Worm (Caenorhabditis elegans) whole organism, young adult: ENCODE results near the gene syf-2.

ENCODE experiments used
- F22D6.2 ChIP-seq: sonication (generic microtip); optimal IDR thresholded peaks from 2 replicates; lab custom pipeline; 2016; ENCODE audit warnings: mild to moderate bottlenecking, missing genetic modification characterization, missing compliant biosample characterization
- F37B4.10 ChIP-seq: fragments of 200-800 bp; sonication (Bioruptor generic); IDR thresholded peaks from 2 replicates; pipeline ENCODE4 v1.3.6; 2022; ENCODE audit warnings: missing genetic modification characterization, missing compliant biosample characterization
- F39B2.1 ChIP-seq: fragments of 200-800 bp; sonication (Bioruptor generic); IDR thresholded peaks from 2 replicates; pipeline ENCODE4 v1.3.6; 2022; ENCODE audit warnings: missing genetic modification reagents, missing genetic modification characterization, missing compliant biosample characterization
- F52B5.7 ChIP-seq: sonication (generic microtip); optimal IDR thresholded peaks from 2 replicates; lab custom pipeline; 2016; ENCODE audit warnings: mild to moderate bottlenecking, missing genetic modification characterization, missing compliant biosample characterization
- F55B11.4 ChIP-seq: sonication (generic microtip); optimal IDR thresholded peaks from 2 replicates; lab custom pipeline; 2016; ENCODE audit warnings: missing compliant biosample characterization, missing genetic modification characterization, borderline replicate concordance; ENCODE audit not compliant: insufficient read depth
- F57A8.1 ChIP-seq: fragments of 200-800 bp; sonication (Bioruptor generic); optimal IDR thresholded peaks from 2 replicates; lab custom pipeline; 2018; ENCODE audit warnings: mild to moderate bottlenecking, missing genetic modification characterization, moderate library complexity, missing compliant biosample characterization
- K12H6.12 ChIP-seq: fragments of 200-800 bp; sonication (Bioruptor generic); optimal IDR thresholded peaks from 2 replicates; lab custom pipeline; 2018; ENCODE audit warnings: mild to moderate bottlenecking, missing genetic modification characterization, missing compliant biosample characterization
- Y67H2A.10 ChIP-seq: fragments of 200-800 bp; sonication (Bioruptor generic); conservative IDR thresholded peaks from 2 replicates; pipeline ENCODE4 v1.3.6; 2022; ENCODE audit warnings: missing genetic modification reagents, missing genetic modification characterization, missing compliant biosample characterization
- Y79H2A.3 ChIP-seq: fragments of 200-800 bp; sonication (Bioruptor generic); conservative IDR thresholded peaks from 2 replicates; pipeline ENCODE4 v1.3.6; 2022; ENCODE audit warnings: missing genetic modification reagents, missing genetic modification characterization, missing compliant biosample characterization
- ZK185.1 ChIP-seq: sonication (generic microtip); optimal IDR thresholded peaks from 2 replicates; lab custom pipeline; 2016; ENCODE audit warnings: mild to moderate bottlenecking, missing genetic modification characterization, missing compliant biosample characterization; ENCODE audit not compliant: poor library complexity, severe bottlenecking
- akir-1 ChIP-seq: fragments of 200-800 bp; sonication (Bioruptor generic); optimal IDR thresholded peaks from 2 replicates; lab custom pipeline; 2018; ENCODE audit warnings: mild to moderate bottlenecking, missing genetic modification characterization, moderate library complexity, missing compliant biosample characterization
- aptf-2 ChIP-seq: fragments of 200-800 bp; sonication (Bioruptor generic); conservative IDR thresholded peaks from 2 replicates; pipeline ENCODE4 v1.3.6; 2022; ENCODE audit warnings: missing genetic modification reagents, missing genetic modification characterization, missing compliant biosample characterization
- atf-7 ChIP-seq: sonication (generic microtip); optimal IDR thresholded peaks from 2 replicates; lab custom pipeline; 2017; ENCODE audit warnings: mild to moderate bottlenecking, missing genetic modification characterization, missing compliant biosample characterization
- athp-1 ChIP-seq: sonication (generic microtip); optimal IDR thresholded peaks from 2 replicates; lab custom pipeline; 2017; ENCODE audit warnings: mild to moderate bottlenecking, missing genetic modification characterization, missing compliant biosample characterization
- attf-3 ChIP-seq: fragments of 200-800 bp; sonication (Bioruptor generic); conservative IDR thresholded peaks from 2 replicates; pipeline ENCODE4 v1.3.6; 2022; ENCODE audit warnings: missing genetic modification reagents, missing genetic modification characterization, missing compliant biosample characterization
- attf-5 ChIP-seq: fragments of 200-800 bp; sonication (Bioruptor generic); optimal IDR thresholded peaks from 2 replicates; lab custom pipeline; 2018; ENCODE audit warnings: mild to moderate bottlenecking, missing genetic modification characterization, missing compliant biosample characterization
- bed-2 ChIP-seq: fragments of 200-800 bp; sonication (Bioruptor generic); IDR thresholded peaks from 2 replicates; pipeline ENCODE4 v1.3.6; 2022; ENCODE audit warnings: missing genetic modification reagents, missing genetic modification characterization, missing compliant biosample characterization
- ceh-27 ChIP-seq: fragments of 200-800 bp; sonication (Bioruptor generic); optimal IDR thresholded peaks from 2 replicates; lab custom pipeline; 2018; ENCODE audit warnings: mild to moderate bottlenecking, missing genetic modification characterization, moderate library complexity, missing compliant biosample characterization
- ceh-40 ChIP-seq: fragments of 200-800 bp; sonication (Bioruptor generic); IDR thresholded peaks from 2 replicates; pipeline ENCODE4 v1.3.6; 2022; ENCODE audit warnings: missing genetic modification characterization, missing compliant biosample characterization
- ceh-79 ChIP-seq: sonication (generic microtip); optimal IDR thresholded peaks from 2 replicates; lab custom pipeline; 2017; ENCODE audit warnings: mild to moderate bottlenecking, missing genetic modification characterization, missing compliant biosample characterization
- egl-18 ChIP-seq: fragments of 200-800 bp; sonication (Bioruptor generic); IDR thresholded peaks from 2 replicates; pipeline ENCODE4 v1.3.6; 2022; ENCODE audit warnings: missing genetic modification reagents, missing genetic modification characterization, missing compliant biosample characterization
- egrh-3 ChIP-seq: fragments of 200-800 bp; sonication (Bioruptor generic); IDR thresholded peaks from 2 replicates; pipeline ENCODE4 v1.3.6; 2022; ENCODE audit warnings: missing genetic modification reagents, missing genetic modification characterization, missing compliant biosample characterization
- him-1 ChIP-seq: sonication (generic microtip); optimal IDR thresholded peaks from 2 replicates; lab custom pipeline; 2016; ENCODE audit warnings: missing genotype, missing genetic modification reagents, missing genetic modification characterization, missing compliant biosample characterization
- hmg-1.2 ChIP-seq: fragments of 200-800 bp; sonication (Bioruptor generic); IDR thresholded peaks from 2 replicates; pipeline ENCODE4 v1.3.6; 2022; ENCODE audit warnings: missing genetic modification reagents, missing genetic modification characterization, missing compliant biosample characterization
- hsf-1 ChIP-seq: fragments of 200-800 bp; sonication (Bioruptor generic); IDR thresholded peaks from 2 replicates; pipeline ENCODE4 v1.3.6; 2022; ENCODE audit warnings: missing genetic modification reagents, missing genetic modification characterization, missing compliant biosample characterization
- let-607 ChIP-seq, 2 experiments: fragments of 200-800 bp in 1 of 2; sonication (Bioruptor generic) in 1 of 2; sonication (generic microtip) in 1 of 2; optimal IDR thresholded peaks; 2 replicates each; lab custom pipeline; 2016 to 2018; ENCODE audit warnings: mild to moderate bottlenecking in 2 of 2, missing compliant biosample characterization in 2 of 2, missing genetic modification characterization in 2 of 2, moderate library complexity in 2 of 2, missing genotype in 1 of 2
- lin-26 ChIP-seq: fragments of 200-800 bp; sonication (Bioruptor generic); IDR thresholded peaks from 2 replicates; pipeline ENCODE4 v1.3.6; 2022; ENCODE audit warnings: missing genetic modification reagents, missing genetic modification characterization, missing compliant biosample characterization
- lin-35 ChIP-seq, 3 experiments: fragments of 150-350 bp in 2 of 3; sonication (generic microtip) in 1 of 3; optimal IDR thresholded peaks; 2 replicates each; lab custom pipeline; 2014 to 2018; ENCODE audit warnings: missing biosample characterization in 3 of 3, missing genetic modification characterization in 3 of 3, missing genetic modification reagents in 3 of 3
- lin-40 ChIP-seq: sonication (generic microtip); optimal IDR thresholded peaks from 2 replicates; lab custom pipeline; 2016; ENCODE audit warnings: missing genetic modification characterization, mild to moderate bottlenecking, missing compliant biosample characterization, missing genotype, missing genetic modification reagents
- lin-54 ChIP-seq: fragments of 200-800 bp; sonication (Bioruptor generic); optimal IDR thresholded peaks from 2 replicates; lab custom pipeline; 2018; ENCODE audit warnings: mild to moderate bottlenecking, missing genetic modification characterization, missing compliant biosample characterization
- lir-1 ChIP-seq: fragments of 200-800 bp; sonication (Bioruptor generic); conservative IDR thresholded peaks from 2 replicates; pipeline ENCODE4 v1.3.6; 2022; ENCODE audit warnings: missing genetic modification reagents, missing genetic modification characterization, missing compliant biosample characterization
- lsy-27 ChIP-seq: sonication (generic microtip); optimal IDR thresholded peaks from 2 replicates; lab custom pipeline; 2017; ENCODE audit warnings: missing genetic modification characterization, mild to moderate bottlenecking, missing compliant biosample characterization, antibody characterized with exemption, missing genotype, borderline replicate concordance; ENCODE audit not compliant: insufficient read depth
- madf-10 ChIP-seq: sonication (generic microtip); optimal IDR thresholded peaks from 2 replicates; lab custom pipeline; 2016; ENCODE audit warnings: mild to moderate bottlenecking, missing genetic modification characterization, missing compliant biosample characterization
- madf-6 ChIP-seq: fragments of 200-800 bp; sonication (Bioruptor generic); IDR thresholded peaks from 2 replicates; pipeline ENCODE4 v1.3.6; 2022; ENCODE audit warnings: missing genetic modification reagents, missing genetic modification characterization, missing compliant biosample characterization
- nfyb-1 ChIP-seq: fragments of 200-800 bp; sonication (Bioruptor generic); IDR thresholded peaks from 2 replicates; pipeline ENCODE4 v1.3.6; 2022; ENCODE audit warnings: missing genetic modification reagents, missing genetic modification characterization, missing compliant biosample characterization
- nhr-27 ChIP-seq: fragments of 200-800 bp; sonication (Bioruptor generic); optimal IDR thresholded peaks from 2 replicates; lab custom pipeline; 2018; ENCODE audit warnings: mild to moderate bottlenecking, missing genetic modification characterization, moderate library complexity, missing compliant biosample characterization
- rpc-1 ChIP-seq, 2 experiments: fragments of 150-350 bp in 1 of 2; sonication (generic microtip) in 1 of 2; optimal IDR thresholded peaks; 2 replicates each; lab custom pipeline; 2014 to 2018; ENCODE audit warnings: missing biosample characterization in 1 of 2, missing genetic modification characterization in 1 of 2, missing genetic modification reagents in 1 of 2, missing genotype in 1 of 2
- sea-2 ChIP-seq: fragments of 200-800 bp; sonication (Bioruptor generic); IDR thresholded peaks from 2 replicates; pipeline ENCODE4 v1.3.6; 2022; ENCODE audit warnings: missing genetic modification characterization, missing compliant biosample characterization
- snpc-1.3 ChIP-seq: sonication (generic microtip); optimal IDR thresholded peaks from 2 replicates; lab custom pipeline; 2017; ENCODE audit warnings: missing genetic modification characterization, mild to moderate bottlenecking, missing compliant biosample characterization, antibody characterized with exemption, moderate library complexity, missing genotype, missing genetic modification reagents; ENCODE audit not compliant: insufficient read depth
- tbp1 ChIP-seq: fragments of 200-800 bp; sonication (Bioruptor generic); optimal IDR thresholded peaks from 2 replicates; lab custom pipeline; 2018; ENCODE audit warnings: mild to moderate bottlenecking, missing genetic modification characterization, missing compliant biosample characterization
- tbx-9 ChIP-seq: sonication (generic microtip); optimal IDR thresholded peaks from 2 replicates; lab custom pipeline; 2016; ENCODE audit warnings: borderline replicate concordance, missing genetic modification characterization, inconsistent platforms, missing compliant biosample characterization
- tlf-1 ChIP-seq: fragments of 200-800 bp; sonication (Bioruptor generic); optimal IDR thresholded peaks from 2 replicates; lab custom pipeline; 2018; ENCODE audit warnings: mild to moderate bottlenecking, missing genetic modification characterization, missing compliant biosample characterization
- unc-62 ChIP-seq: fragments of 150-350 bp; optimal IDR thresholded peaks from 2 replicates; lab custom pipeline; 2014; ENCODE audit warnings: missing biosample characterization, missing genetic modification reagents, missing genetic modification characterization
- xnd-1 ChIP-seq: sonication (generic microtip); optimal IDR thresholded peaks from 2 replicates; lab custom pipeline; 2016; ENCODE audit warnings: missing genotype, missing genetic modification reagents, missing genetic modification characterization, missing compliant biosample characterization

syf-2 gene

DNA sequence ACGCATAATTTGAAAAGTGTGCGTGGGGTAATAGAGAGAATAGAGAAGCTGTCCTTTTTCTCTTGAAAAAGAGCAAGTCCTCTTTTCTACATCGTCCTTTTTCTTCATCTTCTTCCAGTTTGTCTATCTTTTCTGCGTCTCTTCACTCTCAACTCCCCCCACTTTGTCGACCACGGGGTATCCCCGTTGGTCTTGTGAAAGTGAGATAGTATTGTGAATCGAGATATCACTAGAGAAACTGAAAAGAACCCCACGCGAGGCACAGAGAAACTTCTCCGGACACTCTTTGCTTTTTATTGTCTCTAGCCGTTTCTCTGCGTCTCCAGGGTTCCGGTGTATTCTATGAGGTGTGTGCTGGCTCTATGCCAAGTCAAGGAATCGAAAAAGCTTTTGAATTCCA, 6.3 kb downstream of the syf-2 start (continued):
- TF ChIP-seq rpc-1 (optimal IDR thresholded peaks at IDR 0.05; lab: Kevin White, UChicago) (no peak), rpc-1 (tag; optimal IDR thresholded peaks at IDR 0.05; lab: Kevin White, UChicago) (no peak), F55B11.4 (tag; lab: Kevin White, UChicago) (no peak), him-1 (tag; lab: Kevin White, UChicago) (no peak), lin-40 (tag; lab: Kevin White, UChicago) (peak; percentile 89), tlf-1 (GFP tag; lab: Kevin White, UChicago) (peak; percentile 60), attf-3 (GFP tag; lab: Robert Waterston, UW) (peak; percentile 49), atf-7 (tag; lab: Kevin White, UChicago) (peak; percentile 94), hsf-1 (GFP tag; lab: Robert Waterston, UW) (peak; percentile 85), lsy-27 (tag; lab: Kevin White, UChicago) (no peak), nfyb-1 (peak; percentile 90), tbx-9 (tag; lab: Kevin White, UChicago) (no peak), xnd-1 (tag; lab: Kevin White, UChicago) (no peak)

DNA sequence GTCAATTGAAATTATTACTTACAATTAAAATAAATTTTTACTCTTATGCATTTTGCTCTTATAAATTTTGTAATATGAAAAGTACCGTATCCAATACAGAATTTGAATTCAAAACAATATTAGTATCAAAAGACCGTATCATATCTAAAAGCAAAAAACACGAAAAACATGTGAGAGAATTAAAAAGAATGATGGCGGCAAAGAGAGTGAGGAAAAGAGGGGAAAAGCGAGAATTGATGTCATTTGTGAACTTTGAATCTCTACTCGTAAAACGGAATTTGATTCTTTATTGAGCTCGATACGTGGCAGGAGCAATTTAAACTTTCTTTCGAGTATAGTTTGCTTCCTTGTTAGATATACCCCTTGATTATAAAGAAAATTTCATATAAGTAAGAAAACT, 7.4 kb downstream of the syf-2 start:
- peak; percentile 4; the same call in 1 of the 2 replicates for TF ChIP-seq hmg-1.2
- no peak for TF ChIP-seq F55B11.4 (tag; lab: Kevin White, UChicago)
- TF ChIP-seq lin-26 (GFP tag; lab: Robert Waterston, UW): 0 out of 2 replicates have a peak, but pooled peaks have one; percentile 23
- TF ChIP-seq, all 124 proteins: peak for 2

DNA sequence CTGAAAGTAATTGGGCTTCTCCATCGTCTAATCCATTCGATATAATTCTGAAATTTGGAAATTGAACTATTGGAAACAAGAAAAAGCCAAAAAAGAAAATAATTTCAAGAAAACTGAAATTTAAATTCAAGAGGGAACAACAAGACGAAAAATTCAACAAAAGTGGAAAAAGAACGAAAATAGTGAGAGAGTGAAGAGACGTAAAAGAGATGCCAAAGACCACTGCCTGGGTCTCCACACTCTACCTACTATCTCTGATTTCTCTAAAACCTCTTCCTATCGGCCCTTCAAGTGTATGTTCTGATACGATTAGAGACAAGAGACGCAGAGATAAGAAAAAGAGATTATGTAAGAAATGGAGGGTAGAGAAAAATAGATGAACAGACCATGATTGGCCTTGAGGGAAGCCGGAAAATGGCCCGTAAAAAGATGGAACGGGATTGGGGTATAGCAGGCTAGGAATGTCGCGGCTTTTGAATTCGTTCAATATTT, 8.1 kb downstream of the syf-2 start, which contains the start of gene ogt-1:
Gene ogt-1 (minus strand): TSS at position 51 of the 492 bp plus-strand sequence.
- TF ChIP-seq F57A8.1: no peak
- TF ChIP-seq madf-6 (GFP tag; lab: Robert Waterston, UW): no peak
- TF ChIP-seq K12H6.12 (tag; lab: Kevin White, UChicago): peak; percentile 63
- peak; percentile 5 for TF ChIP-seq madf-10 (tag; lab: Kevin White, UChicago)
- peak; percentile 28 for TF ChIP-seq unc-62 (GFP tag; lab: Kevin White, UChicago)
- no peak for TF ChIP-seq akir-1
- peak; percentile 59 for TF ChIP-seq aptf-2 (GFP tag; lab: Robert Waterston, UW)
- peak in 1 of 3 experiments; percentile 71 for TF ChIP-seq lin-35 (GFP tag; optimal IDR thresholded peaks at IDR 0.05; lab: Kevin White, UChicago)
- TF ChIP-seq egl-18 (GFP tag; lab: Robert Waterston, UW): no peak
- no peak; the same call in 1 of the 2 replicates for TF ChIP-seq egrh-3 (GFP tag; lab: Robert Waterston, UW)
- peak; percentile 44 for TF ChIP-seq attf-5
- no peak for TF ChIP-seq nhr-27 (tag; lab: Kevin White, UChicago)
- TF ChIP-seq let-607 (tag; optimal IDR thresholded peaks at IDR 0.05; lab: Kevin White, UChicago): peak in 1 of 2 experiments; percentile 2
- TF ChIP-seq lir-1 (GFP tag; lab: Robert Waterston, UW): no peak
- no peak for TF ChIP-seq F22D6.2
- no peak for TF ChIP-seq ceh-40
- peak; percentile 32 for TF ChIP-seq ZK185.1
- no peak for TF ChIP-seq Y67H2A.10 (GFP tag; lab: Robert Waterston, UW)
- no peak for TF ChIP-seq snpc-1.3 (tag; lab: Kevin White, UChicago)
- TF ChIP-seq tbp1 (GFP tag; lab: Kevin White, UChicago): peak; percentile 52
- TF ChIP-seq sea-2: no peak
- TF ChIP-seq lin-26 (GFP tag; lab: Robert Waterston, UW): no peak
- no peak for TF ChIP-seq ceh-79 (tag; lab: Kevin White, UChicago)
- TF ChIP-seq athp-1: peak; percentile 13
- no peak for TF ChIP-seq Y79H2A.3 (GFP tag; lab: Robert Waterston, UW)
- no peak for TF ChIP-seq F39B2.1 (GFP tag; lab: Robert Waterston, UW)
- no peak for TF ChIP-seq bed-2
- peak; percentile 76 for TF ChIP-seq ceh-27 (GFP tag; lab: Kevin White, UChicago)
- no peak for TF ChIP-seq F52B5.7 (tag; lab: Kevin White, UChicago)
- TF ChIP-seq lin-54 (GFP tag; lab: Kevin White, UChicago): peak; percentile 55
- TF ChIP-seq F37B4.10 (GFP tag; lab: Robert Waterston, UW): no peak
